Worm (Caenorhabditis elegans) whole organism, L1 larva: ENCODE results near the gene nas-29.

Experiments used
- C04F5.9 ChIP-seq: sonication (generic microtip); optimal IDR thresholded peaks from 2 replicates; lab custom pipeline; 2016; ENCODE audit warnings: missing genetic modification characterization, missing compliant biosample characterization
- C16A3.4 ChIP-seq: fragments of 150-350 bp; optimal IDR thresholded peaks from 2 replicates; lab custom pipeline; 2014; ENCODE audit warnings: missing biosample characterization, missing genetic modification characterization
- Y116A8C.19 ChIP-seq: sonication (generic microtip); optimal IDR thresholded peaks from 2 replicates; lab custom pipeline; 2016; ENCODE audit warnings: missing compliant biosample characterization, missing genetic modification characterization, borderline replicate concordance
- aha-1 ChIP-seq: fragments of 150-350 bp; optimal IDR thresholded peaks from 2 replicates; lab custom pipeline; 2014; ENCODE audit warnings: missing biosample characterization, missing genetic modification characterization
- ama-1 ChIP-seq: fragments of 150-350 bp; optimal IDR thresholded peaks from 2 replicates; lab custom pipeline; 2014
- blmp-1 ChIP-seq: fragments of 150-350 bp; optimal IDR thresholded peaks from 2 replicates; lab custom pipeline; 2014; ENCODE audit warnings: missing biosample characterization, missing genetic modification characterization
- ceh-63 ChIP-seq: fragments of 200-800 bp; sonication (Bioruptor generic); optimal IDR thresholded peaks from 2 replicates; lab custom pipeline; 2018; ENCODE audit warnings: mild to moderate bottlenecking, missing genetic modification characterization, missing compliant biosample characterization
- ceh-8 ChIP-seq: fragments of 200-800 bp; sonication (Bioruptor generic); optimal IDR thresholded peaks from 2 replicates; lab custom pipeline; 2018; ENCODE audit warnings: mild to moderate bottlenecking, missing genetic modification characterization, moderate library complexity, missing compliant biosample characterization
- ceh-88 ChIP-seq: fragments of 200-800 bp; sonication (Bioruptor generic); IDR thresholded peaks from 2 replicates; pipeline ENCODE4 v1.3.6; 2022; ENCODE audit warnings: missing genetic modification characterization, missing compliant biosample characterization
- efl-3 ChIP-seq: fragments of 200-800 bp; sonication (Bioruptor generic); optimal IDR thresholded peaks from 2 replicates; lab custom pipeline; 2018; ENCODE audit warnings: mild to moderate bottlenecking, missing genetic modification characterization, missing compliant biosample characterization
- egl-13 ChIP-seq: sonication (generic microtip); optimal IDR thresholded peaks from 2 replicates; lab custom pipeline; 2016; ENCODE audit warnings: missing genotype, missing genetic modification reagents, missing genetic modification characterization, missing compliant biosample characterization
- egl-27 ChIP-seq, 2 experiments: fragments of 150-350 bp in 1 of 2; sonication (generic microtip); optimal IDR thresholded peaks; 3 replicates each; lab custom pipeline; 2017 to 2018; ENCODE audit warnings: missing biosample characterization in 2 of 2, missing genetic modification characterization in 2 of 2, missing genetic modification reagents in 2 of 2
- elt-2 ChIP-seq: sonication (generic microtip); optimal IDR thresholded peaks from 2 replicates; lab custom pipeline; 2016; ENCODE audit warnings: missing genetic modification characterization, mild to moderate bottlenecking, inconsistent platforms, missing compliant biosample characterization, missing genetic modification reagents
- elt-3 ChIP-seq, 6 experiments: fragments of 150-350 bp in 1 of 6; sonication (generic microtip); optimal IDR thresholded peaks; 2 replicates each; lab custom pipeline; 2017 to 2018; ENCODE audit warnings: missing biosample characterization in 6 of 6, missing genetic modification characterization in 6 of 6, inconsistent platforms in 1 of 6
- fkh-4 ChIP-seq: sonication (generic microtip); optimal IDR thresholded peaks from 2 replicates; lab custom pipeline; 2016; ENCODE audit warnings: missing compliant biosample characterization, missing genetic modification characterization, borderline replicate concordance
- hpl-2 ChIP-seq: fragments of 150-350 bp; optimal IDR thresholded peaks from 2 replicates; lab custom pipeline; 2014; ENCODE audit warnings: missing biosample characterization, missing genetic modification reagents, missing genetic modification characterization
- irx-1 ChIP-seq: sonication (generic microtip); optimal IDR thresholded peaks from 2 replicates; lab custom pipeline; 2016; ENCODE audit warnings: missing genetic modification characterization, missing compliant biosample characterization
- isw-1 ChIP-seq: fragments of 200-800 bp; sonication (Bioruptor generic); IDR thresholded peaks from 2 replicates; pipeline ENCODE4 v1.3.6; 2022; ENCODE audit warnings: missing genetic modification characterization, missing compliant biosample characterization
- jun-1 ChIP-seq: fragments of 150-350 bp; optimal IDR thresholded peaks from 2 replicates; lab custom pipeline; 2014; ENCODE audit warnings: missing biosample characterization, missing genetic modification reagents, missing genetic modification characterization
- lin-13 ChIP-seq: fragments of 150-350 bp; optimal IDR thresholded peaks from 2 replicates; lab custom pipeline; 2014; ENCODE audit warnings: missing biosample characterization, missing genetic modification reagents, missing genetic modification characterization
- lin-39 ChIP-seq: fragments of 150-350 bp; optimal IDR thresholded peaks from 2 replicates; lab custom pipeline; 2014; ENCODE audit warnings: missing biosample characterization, missing genetic modification reagents, missing genetic modification characterization
- mdl-1 ChIP-seq, 2 experiments: fragments of 150-350 bp; optimal IDR thresholded peaks; 2 replicates each; lab custom pipeline; 2014 to 2017; ENCODE audit warnings: missing biosample characterization in 2 of 2, missing genetic modification characterization in 2 of 2, inconsistent platforms in 1 of 2
- mep-1 ChIP-seq: fragments of 150-350 bp; optimal IDR thresholded peaks from 2 replicates; lab custom pipeline; 2014; ENCODE audit warnings: missing biosample characterization, missing genetic modification characterization
- nhr-11 ChIP-seq: fragments of 150-350 bp; optimal IDR thresholded peaks from 2 replicates; lab custom pipeline; 2014; ENCODE audit warnings: missing biosample characterization, missing genetic modification characterization
- nhr-237 ChIP-seq: fragments of 150-350 bp; optimal IDR thresholded peaks from 2 replicates; lab custom pipeline; 2014; ENCODE audit warnings: missing biosample characterization, missing genetic modification characterization
- nhr-47 ChIP-seq: sonication (generic microtip); optimal IDR thresholded peaks from 2 replicates; lab custom pipeline; 2016; ENCODE audit warnings: mild to moderate bottlenecking, missing genetic modification characterization, moderate library complexity, missing compliant biosample characterization
- nhr-90 ChIP-seq: sonication (generic microtip); optimal IDR thresholded peaks from 2 replicates; lab custom pipeline; 2016; ENCODE audit warnings: mild to moderate bottlenecking, missing genetic modification characterization, missing compliant biosample characterization; ENCODE audit not compliant: poor library complexity
- pax-3 ChIP-seq: fragments of 200-800 bp; sonication (Bioruptor generic); optimal IDR thresholded peaks from 2 replicates; lab custom pipeline; 2018; ENCODE audit warnings: mild to moderate bottlenecking, missing genetic modification characterization, moderate library complexity, missing compliant biosample characterization
- rnt-1 ChIP-seq: sonication (generic microtip); optimal IDR thresholded peaks from 2 replicates; lab custom pipeline; 2016; ENCODE audit warnings: mild to moderate bottlenecking, missing genetic modification characterization, moderate library complexity, missing compliant biosample characterization
- skn-1 ChIP-seq: fragments of 150-350 bp; optimal IDR thresholded peaks from 2 replicates; lab custom pipeline; 2014; ENCODE audit warnings: missing biosample characterization, missing genetic modification characterization
- snpc-4 ChIP-seq: fragments of 150-350 bp; optimal IDR thresholded peaks from 2 replicates; lab custom pipeline; 2014; ENCODE audit warnings: missing biosample characterization, missing genetic modification characterization
- sox-4 ChIP-seq: sonication (generic microtip); optimal IDR thresholded peaks from 2 replicates; lab custom pipeline; 2016; ENCODE audit warnings: missing genetic modification characterization, missing compliant biosample characterization
- sup-37 ChIP-seq: fragments of 200-800 bp; sonication (Bioruptor generic); optimal IDR thresholded peaks from 2 replicates; lab custom pipeline; 2018; ENCODE audit warnings: mild to moderate bottlenecking, missing genetic modification characterization, missing compliant biosample characterization
- swsn-7 ChIP-seq: sonication (generic microtip); optimal IDR thresholded peaks from 2 replicates; lab custom pipeline; 2016; ENCODE audit warnings: missing genetic modification characterization, missing compliant biosample characterization
- tlp-1 ChIP-seq: fragments of 150-350 bp; optimal IDR thresholded peaks from 2 replicates; lab custom pipeline; 2014; ENCODE audit warnings: missing biosample characterization, missing genetic modification characterization
- unc-62 ChIP-seq: fragments of 150-350 bp; optimal IDR thresholded peaks from 2 replicates; lab custom pipeline; 2014; ENCODE audit warnings: missing biosample characterization, missing genetic modification reagents, missing genetic modification characterization
- unc-98 ChIP-seq: fragments of 200-800 bp; sonication (Bioruptor generic); IDR thresholded peaks from 2 replicates; pipeline ENCODE4 v1.3.6; 2022; ENCODE audit warnings: missing genetic modification characterization, missing compliant biosample characterization
- vab-15 ChIP-seq: sonication (generic microtip); optimal IDR thresholded peaks from 2 replicates; lab custom pipeline; 2017; ENCODE audit warnings: missing genotype, mild to moderate bottlenecking, missing genetic modification characterization, missing compliant biosample characterization
- xbp-1 ChIP-seq: sonication (generic microtip); optimal IDR thresholded peaks from 2 replicates; lab custom pipeline; 2016; ENCODE audit warnings: missing genetic modification characterization, missing compliant biosample characterization
- zag-1 ChIP-seq: fragments of 150-350 bp; optimal IDR thresholded peaks from 2 replicates; lab custom pipeline; 2014; ENCODE audit warnings: missing biosample characterization, missing genetic modification characterization
- ztf-11 ChIP-seq, 2 experiments: sonication (generic microtip); optimal IDR thresholded peaks; 2 replicates each; lab custom pipeline; 2016 to 2017; ENCODE audit warnings: missing genetic modification characterization in 2 of 2, missing biosample characterization in 1 of 2, missing compliant biosample characterization in 1 of 2

nas-29 gene

ce11 chrII:5154540-5154939, 12.7 kb upstream of the nas-29 start, which contains the start of gene srb-12:
TSS of gene srb-12 (minus strand) at chrII:5154640.
- TF ChIP-seq vab-15 (tag; lab: Kevin White, UChicago): no peak
- TF ChIP-seq ztf-11 (tag; optimal IDR thresholded peaks at IDR 0.05; lab: Kevin White, UChicago): no peak
- no peak for TF ChIP-seq xbp-1 (tag; lab: Kevin White, UChicago)
- no peak for TF ChIP-seq C16A3.4
- TF ChIP-seq fkh-4: no peak
- no peak for TF ChIP-seq elt-2 (tag; lab: Kevin White, UChicago)
- TF ChIP-seq ceh-63: no peak
- TF ChIP-seq Y116A8C.19 (tag; lab: Kevin White, UChicago): no peak
- no peak for TF ChIP-seq egl-13 (tag; lab: Kevin White, UChicago)
- no peak for TF ChIP-seq ama-1
- no peak for TF ChIP-seq sox-4 (tag; lab: Kevin White, UChicago)

ce11 chrII:5150829-5151228, 9.0 kb upstream of the nas-29 start, which contains the start of gene srb-16:
TSS of gene srb-16 (minus strand) at chrII:5150929.
- TF ChIP-seq ceh-63: no peak
- no peak for TF ChIP-seq sup-37 (GFP tag; lab: Kevin White, UChicago)
- TF ChIP-seq unc-98 (GFP tag; lab: Robert Waterston, UW): no peak
- no peak for TF ChIP-seq C16A3.4
- TF ChIP-seq nhr-237 (tag; lab: Kevin White, UChicago): no peak
- TF ChIP-seq nhr-90 (tag; lab: Kevin White, UChicago): no peak
- no peak for TF ChIP-seq blmp-1 (tag; lab: Kevin White, UChicago)
- no peak for TF ChIP-seq lin-13 (GFP tag; lab: Kevin White, UChicago)
- no peak for TF ChIP-seq lin-39
- no peak for TF ChIP-seq zag-1
- TF ChIP-seq jun-1 (tag; lab: Kevin White, UChicago): no peak
- no peak for TF ChIP-seq C04F5.9 (tag; lab: Kevin White, UChicago)
- TF ChIP-seq irx-1 (tag; lab: Kevin White, UChicago): no peak
- no peak for TF ChIP-seq mdl-1 (tag; optimal IDR thresholded peaks at IDR 0.05; lab: Kevin White, UChicago)
- TF ChIP-seq swsn-7 (tag; lab: Kevin White, UChicago): no peak
- no peak for TF ChIP-seq egl-13 (tag; lab: Kevin White, UChicago)

DNA sequence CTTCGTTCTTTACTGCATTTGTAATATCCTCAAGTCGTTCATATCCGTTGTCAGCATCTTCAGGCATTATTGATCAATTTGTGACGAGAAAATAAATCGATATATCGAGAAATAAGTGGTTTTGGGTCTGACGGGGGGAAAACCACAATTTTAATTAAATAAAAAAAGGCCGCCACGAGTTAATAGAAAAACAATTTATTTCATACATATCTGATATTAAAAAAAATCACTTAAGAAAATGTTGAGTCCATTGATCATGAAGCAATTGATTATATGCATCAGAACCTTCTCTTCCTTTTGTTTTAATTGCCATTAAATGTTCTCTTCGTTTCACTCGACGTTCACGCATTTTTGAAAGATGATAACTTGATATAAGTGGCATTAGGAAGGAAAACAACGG, 6.5 kb upstream of the nas-29 start, which contains the start of gene F58A6.5:
Gene F58A6.5 (minus strand): TSS at position 101 of the 400 bp plus-strand sequence.
- TF ChIP-seq nhr-11 (no peak), isw-1 (no peak), ama-1 (no peak), egl-27 (tag; optimal IDR thresholded peaks at IDR 0.05; lab: Kevin White, UChicago) (no peak), sox-4 (tag; lab: Kevin White, UChicago) (no peak), unc-62 (GFP tag; lab: Kevin White, UChicago) (no peak), mdl-1 (tag; optimal IDR thresholded peaks at IDR 0.05; lab: Kevin White, UChicago) (no peak), lin-39 (no peak), nhr-47 (tag; lab: Kevin White, UChicago) (no peak), mep-1 (no peak), hpl-2 (GFP tag; lab: Kevin White, UChicago) (no peak), ceh-8 (GFP tag; lab: Kevin White, UChicago) (no peak)

DNA sequence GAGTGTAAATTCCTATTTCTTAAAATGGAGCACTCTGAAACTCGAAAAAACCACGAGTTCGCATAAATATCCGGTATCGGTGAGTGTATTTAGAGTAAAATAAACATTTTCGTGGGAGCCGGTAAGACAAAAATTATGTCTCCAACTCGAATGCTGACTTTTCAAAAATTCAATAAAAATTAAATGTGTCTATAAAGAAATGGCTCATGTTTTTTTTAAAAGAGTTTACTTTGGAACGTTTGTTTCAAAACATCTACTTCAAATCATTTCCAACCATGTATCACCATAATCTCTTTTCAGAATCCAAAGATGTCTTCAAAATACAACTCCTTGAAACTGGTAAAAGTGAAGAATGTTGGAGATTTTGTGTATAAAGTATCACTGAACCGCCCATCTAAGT, 783 bp upstream of the nas-29 start, which contains the start of gene F58A6.1:
Gene F58A6.1 (plus strand): TSS at position 301 of the 400 bp plus-strand sequence.
- TF ChIP-seq ztf-11 (tag; optimal IDR thresholded peaks at IDR 0.05; lab: Kevin White, UChicago) (no peak), skn-1 (tag; lab: Kevin White, UChicago) (no peak), efl-3 (GFP tag; lab: Kevin White, UChicago) (no peak), blmp-1 (tag; lab: Kevin White, UChicago) (no peak), elt-3 (tag; optimal IDR thresholded peaks at IDR 0.05; lab: Kevin White, UChicago) (no peak), ceh-88 (GFP tag; lab: Robert Waterston, UW) (no peak), snpc-4 (no peak), irx-1 (tag; lab: Kevin White, UChicago) (no peak), tlp-1 (tag; lab: Kevin White, UChicago) (no peak), nhr-11 (no peak), C04F5.9 (tag; lab: Kevin White, UChicago) (no peak), aha-1 (tag; lab: Kevin White, UChicago) (no peak), vab-15 (tag; lab: Kevin White, UChicago) (no peak), pax-3 (tag; lab: Kevin White, UChicago) (no peak), sox-4 (tag; lab: Kevin White, UChicago) (no peak), rnt-1 (no peak), C16A3.4 (no peak), xbp-1 (tag; lab: Kevin White, UChicago) (no peak)
